Worm (Caenorhabditis elegans) whole organism, midembryonic: Measurements from ENCODE around the gene K08D10.14.

Experiments
- T22C8.4 ChIP-seq: fragments of 200-800 bp; sonication (Bioruptor generic); IDR thresholded peaks from 2 replicates; pipeline ENCODE4 v1.3.6; 2022; ENCODE audit warnings: missing genetic modification characterization, missing compliant biosample characterization
- cog-1 ChIP-seq: sonication (generic microtip); optimal IDR thresholded peaks from 2 replicates; lab custom pipeline; 2016; ENCODE audit warnings: missing genetic modification characterization, missing compliant biosample characterization
- flt-1 ChIP-seq: fragments of 200-800 bp; sonication (Bioruptor generic); IDR thresholded peaks from 2 replicates; pipeline ENCODE4 v1.3.6; 2022; ENCODE audit warnings: missing genetic modification characterization, missing compliant biosample characterization
- klf-2 ChIP-seq: fragments of 200-800 bp; sonication (Bioruptor generic); conservative IDR thresholded peaks from 2 replicates; pipeline ENCODE4 v1.3.6; 2022; ENCODE audit warnings: missing genetic modification reagents, missing genetic modification characterization, missing compliant biosample characterization
- med-1 ChIP-seq: sonication (generic microtip); optimal IDR thresholded peaks from 2 replicates; lab custom pipeline; 2017; ENCODE audit warnings: missing genetic modification characterization, mild to moderate bottlenecking, missing compliant biosample characterization, antibody characterized with exemption, missing genetic modification reagents; ENCODE audit not compliant: insufficient read depth
- ref-1 ChIP-seq: fragments of 200-800 bp; sonication (Bioruptor generic); conservative IDR thresholded peaks from 2 replicates; pipeline ENCODE4 v1.3.6; 2022; ENCODE audit warnings: missing genetic modification reagents, missing genetic modification characterization, missing compliant biosample characterization
- tab-1 ChIP-seq: fragments of 200-800 bp; sonication (Bioruptor generic); IDR thresholded peaks from 2 replicates; pipeline ENCODE4 v1.3.6; 2022; ENCODE audit warnings: missing genetic modification characterization, missing compliant biosample characterization
- ztf-23 ChIP-seq: fragments of 200-800 bp; sonication (Bioruptor generic); IDR thresholded peaks from 2 replicates; pipeline ENCODE4 v1.3.6; 2022; ENCODE audit warnings: missing genetic modification reagents, missing genetic modification characterization, missing compliant biosample characterization
- ztf-29 ChIP-seq: fragments of 200-800 bp; sonication (Bioruptor generic); IDR thresholded peaks from 2 replicates; pipeline ENCODE4 v1.3.6; 2022; ENCODE audit warnings: missing genetic modification reagents, missing genetic modification characterization, missing compliant biosample characterization

K08D10.14 gene

DNA sequence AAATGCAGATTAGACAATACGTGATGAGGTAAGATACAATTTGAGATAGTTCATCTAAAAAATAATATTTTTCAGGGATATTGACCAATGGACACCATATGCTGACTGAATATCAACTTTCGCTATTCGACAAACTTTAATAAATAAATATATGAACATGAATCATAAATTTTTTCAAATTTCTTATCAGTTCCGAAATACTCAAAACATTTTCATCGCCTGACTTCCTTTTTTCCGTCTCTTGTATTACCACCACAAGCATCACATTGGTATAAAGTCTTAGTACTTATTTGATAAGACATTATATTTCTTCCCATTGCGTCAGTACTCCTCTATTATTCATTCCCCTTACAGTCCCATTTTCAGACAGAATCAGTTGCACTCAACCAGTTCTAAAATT lies 2.6 kb upstream of the K08D10.14 start, which contains the start of the genes K08D10.10 and R07C12.1:
Gene K08D10.10, plus strand, starts transcription at position 93 of the 400 bp plus-strand sequence.
Gene R07C12.1, plus strand, starts transcription at position 314 of the 400 bp plus-strand sequence.
- TF ChIP-seq ref-1 (GFP tag; lab: Robert Waterston, UW) (no peak), T22C8.4 (no peak), med-1 (GFP tag; lab: Kevin White, UChicago) (no peak), tab-1 (no peak), ztf-29 (GFP tag; lab: Robert Waterston, UW) (no peak), flt-1 (GFP tag; lab: Robert Waterston, UW) (no peak), cog-1 (tag; lab: Kevin White, UChicago) (no peak), klf-2 (GFP tag; lab: Robert Waterston, UW) (no peak), ztf-23 (GFP tag; lab: Robert Waterston, UW) (no peak)

DNA sequence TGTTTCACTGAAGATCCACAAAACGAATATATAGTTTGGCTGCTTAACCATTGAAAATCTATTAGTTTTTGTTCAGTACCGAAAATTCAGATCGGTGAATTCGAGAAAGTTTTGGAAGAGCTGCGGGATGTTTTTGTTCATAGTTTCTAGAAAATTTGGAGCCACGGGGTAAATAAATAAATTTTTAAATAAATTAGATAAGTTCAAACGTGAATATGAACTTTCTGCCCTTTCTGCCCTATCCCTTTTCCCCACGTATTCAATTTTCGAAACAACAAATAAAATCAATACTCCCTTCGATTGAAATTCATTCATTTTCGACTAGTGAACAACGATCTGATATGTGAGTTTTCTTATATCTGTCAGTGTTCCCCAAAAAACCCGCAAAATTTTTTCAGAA lies 7.4 kb downstream of the K08D10.14 start, which contains the start of gene scrm-5:
Gene scrm-5, plus strand, starts transcription at position 301 of the 400 bp plus-strand sequence.
- no peak for TF ChIP-seq med-1 (GFP tag; lab: Kevin White, UChicago)
- TF ChIP-seq ztf-29 (GFP tag; lab: Robert Waterston, UW): no peak
- no peak for TF ChIP-seq klf-2 (GFP tag; lab: Robert Waterston, UW)
- no peak for TF ChIP-seq ref-1 (GFP tag; lab: Robert Waterston, UW)
- no peak for TF ChIP-seq ztf-23 (GFP tag; lab: Robert Waterston, UW)
- no peak for TF ChIP-seq tab-1
- no peak for TF ChIP-seq flt-1 (GFP tag; lab: Robert Waterston, UW)
- TF ChIP-seq cog-1 (tag; lab: Kevin White, UChicago): no peak
- no peak for TF ChIP-seq T22C8.4

DNA sequence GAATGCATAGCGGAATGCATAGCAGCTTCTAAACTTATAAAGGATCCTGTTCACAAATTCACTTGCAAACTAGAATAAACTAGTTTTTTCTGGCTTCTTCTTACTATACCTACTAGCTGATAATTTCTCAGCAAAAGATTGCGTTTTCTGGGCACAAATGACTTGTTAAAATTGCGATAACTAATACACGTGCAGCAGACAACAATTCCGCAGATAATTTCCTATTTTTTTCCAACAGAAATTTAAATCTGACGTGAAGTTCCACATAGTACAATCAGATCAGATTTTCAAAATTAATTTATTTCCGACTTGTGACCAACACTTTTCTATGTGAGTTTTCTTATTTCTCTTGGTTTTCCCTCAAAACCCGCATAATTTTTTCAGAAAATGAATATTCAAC lies 9.7 kb downstream of the K08D10.14 start, which contains the start of gene scrm-8:
Gene scrm-8, plus strand, starts transcription at position 301 of the 400 bp plus-strand sequence.
- TF ChIP-seq ref-1 (GFP tag; lab: Robert Waterston, UW) (no peak), med-1 (GFP tag; lab: Kevin White, UChicago) (no peak), klf-2 (GFP tag; lab: Robert Waterston, UW) (no peak), T22C8.4 (no peak), ztf-23 (GFP tag; lab: Robert Waterston, UW) (no peak), ztf-29 (GFP tag; lab: Robert Waterston, UW) (no peak)

DNA sequence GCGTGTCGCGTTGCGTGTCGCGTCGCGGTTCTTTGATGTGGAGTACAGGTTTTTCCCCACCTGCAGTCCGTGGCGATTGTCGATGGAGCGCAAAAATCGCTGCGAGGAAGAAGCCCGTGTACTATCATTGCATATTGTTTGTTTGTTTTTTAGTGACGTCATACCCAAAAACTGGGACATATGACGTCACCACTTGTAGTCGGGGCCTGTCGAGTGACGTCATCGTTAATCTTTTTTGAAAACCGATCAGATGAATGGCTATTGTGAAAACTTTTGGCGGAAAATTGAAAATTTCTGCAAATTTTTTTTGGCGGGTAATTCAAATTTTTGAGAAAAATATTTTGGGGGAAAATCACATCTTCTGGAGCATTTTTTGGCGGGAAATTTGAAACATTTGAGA lies 12.6 kb downstream of the K08D10.14 start:
- TF ChIP-seq ztf-23 (GFP tag; lab: Robert Waterston, UW) (no peak), klf-2 (GFP tag; lab: Robert Waterston, UW) (no peak), ztf-29 (GFP tag; lab: Robert Waterston, UW) (no peak), T22C8.4 (no peak), ref-1 (GFP tag; lab: Robert Waterston, UW) (no peak), cog-1 (tag; lab: Kevin White, UChicago) (no peak), med-1 (GFP tag; lab: Kevin White, UChicago) (no peak), flt-1 (GFP tag; lab: Robert Waterston, UW) (no peak), tab-1 (no peak)

DNA sequence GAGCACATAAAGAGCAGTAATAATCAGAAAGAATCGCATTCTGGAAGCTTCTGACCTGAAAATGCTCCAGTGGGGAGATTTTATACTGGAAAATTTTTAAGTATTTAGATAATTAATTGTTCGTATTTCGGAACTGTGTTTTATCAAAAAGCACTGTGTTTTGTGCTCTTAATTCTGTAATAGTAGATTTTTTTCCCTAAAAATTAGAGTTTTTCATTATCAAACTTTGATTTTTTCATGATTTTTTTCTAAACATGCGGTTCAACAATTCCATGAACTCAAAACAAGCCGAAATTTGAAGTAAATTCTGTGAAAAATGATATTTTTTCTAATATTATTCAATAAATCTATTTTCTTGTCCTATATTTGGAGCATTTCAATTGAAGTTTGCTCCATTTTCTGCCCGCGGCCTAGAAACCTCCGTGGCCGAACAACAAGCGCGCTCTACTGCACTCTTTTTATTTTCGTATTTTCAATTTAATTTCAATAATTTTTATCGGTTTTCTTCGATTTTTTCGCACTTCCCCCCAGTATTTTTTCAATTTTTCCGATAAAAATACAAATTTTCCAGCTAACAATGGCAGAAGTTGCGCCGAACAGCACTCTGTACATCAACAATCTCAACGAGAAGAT lies 16.9 kb downstream of the K08D10.14 start, which contains the start of the genes K08D10.13 and rnp-2:
Gene K08D10.13, minus strand, starts transcription at position 51 of the 633 bp plus-strand sequence.
Gene rnp-2, plus strand, starts transcription at position 546 of the 633 bp plus-strand sequence.
- peak; percentile 53; the same call in 1 of the 2 replicates for TF ChIP-seq flt-1 (GFP tag; lab: Robert Waterston, UW)
- TF ChIP-seq tab-1: no peak
- 0 out of 2 replicates have a peak, but pooled peaks have one; percentile 11 for TF ChIP-seq ztf-23 (GFP tag; lab: Robert Waterston, UW)
- TF ChIP-seq ref-1 (GFP tag; lab: Robert Waterston, UW): no peak
- no peak for TF ChIP-seq cog-1 (tag; lab: Kevin White, UChicago)

DNA sequence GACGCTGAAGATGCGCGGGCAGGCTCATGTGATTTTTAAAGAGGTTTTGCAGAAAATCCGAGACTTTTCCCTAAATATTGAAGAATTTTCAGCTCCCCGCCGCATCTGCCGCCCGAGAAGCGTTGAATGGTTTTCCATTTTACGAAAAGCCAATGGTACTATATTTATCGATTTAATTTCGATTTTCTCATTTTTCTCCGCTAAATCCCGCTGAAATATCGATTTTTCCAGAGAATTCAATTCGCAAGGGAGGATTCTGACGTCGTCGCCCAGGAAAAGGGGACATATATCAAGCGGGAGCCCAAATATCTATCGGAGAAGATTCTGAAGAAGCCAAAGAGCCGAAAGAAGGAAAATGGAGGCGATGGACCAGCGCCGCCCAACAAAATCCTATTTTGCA lies 17.5 kb downstream of the K08D10.14 start:
- TF ChIP-seq ztf-23 (GFP tag; lab: Robert Waterston, UW): no peak
- peak; percentile 54 for TF ChIP-seq T22C8.4

DNA sequence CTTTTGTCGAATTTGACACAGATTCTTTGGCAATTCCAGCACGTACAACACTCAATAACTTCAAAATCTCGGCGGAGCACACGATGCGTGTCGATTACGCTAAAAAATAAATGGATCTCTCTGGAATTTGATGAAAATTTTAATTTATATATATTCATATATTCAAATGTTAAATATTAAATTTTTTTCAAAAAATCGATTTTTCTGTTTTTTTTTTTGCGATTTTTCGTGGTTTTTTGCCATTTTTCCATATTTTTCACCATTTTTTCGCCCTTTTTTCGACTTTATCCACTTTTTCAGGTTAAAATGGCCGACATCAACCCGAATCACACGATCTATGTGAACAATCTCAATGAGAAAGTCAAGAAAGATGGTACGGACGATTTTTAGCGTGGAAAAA lies 19.0 kb downstream of the K08D10.14 start, which contains the start of gene rnp-3:
Gene rnp-3, plus strand, starts transcription at position 301 of the 400 bp plus-strand sequence.
- TF ChIP-seq tab-1: no peak
- no peak for TF ChIP-seq klf-2 (GFP tag; lab: Robert Waterston, UW)
- no peak for TF ChIP-seq med-1 (GFP tag; lab: Kevin White, UChicago)
- no peak for TF ChIP-seq flt-1 (GFP tag; lab: Robert Waterston, UW)
- no peak for TF ChIP-seq ztf-23 (GFP tag; lab: Robert Waterston, UW)
- no peak for TF ChIP-seq ref-1 (GFP tag; lab: Robert Waterston, UW)
- no peak for TF ChIP-seq cog-1 (tag; lab: Kevin White, UChicago)
- TF ChIP-seq T22C8.4: no peak
- TF ChIP-seq ztf-29 (GFP tag; lab: Robert Waterston, UW): no peak

DNA sequence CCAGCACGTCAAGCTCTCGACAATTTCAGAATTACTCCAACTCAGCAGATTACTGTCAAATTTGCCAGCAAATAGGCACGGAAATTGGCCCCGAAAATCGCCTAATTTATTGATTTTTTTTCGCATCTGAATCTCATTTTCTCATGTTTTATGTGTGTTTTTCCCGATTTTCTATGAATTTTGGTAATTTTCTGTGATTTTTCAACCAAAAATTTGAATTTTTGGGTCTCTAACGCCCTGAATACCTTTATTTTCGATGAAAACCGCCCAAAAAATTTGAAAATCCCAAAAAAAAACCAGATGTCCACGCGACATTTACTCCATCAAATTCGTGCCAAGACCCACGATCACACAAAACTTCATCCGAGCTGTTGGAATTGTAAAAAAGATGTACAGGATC lies 21.3 kb downstream of the K08D10.14 start, which contains the start of gene dnj-15:
Gene dnj-15, plus strand, starts transcription at position 301 of the 400 bp plus-strand sequence.
- no peak for TF ChIP-seq ztf-23 (GFP tag; lab: Robert Waterston, UW)
- no peak for TF ChIP-seq klf-2 (GFP tag; lab: Robert Waterston, UW)
- TF ChIP-seq ref-1 (GFP tag; lab: Robert Waterston, UW): no peak
- TF ChIP-seq cog-1 (tag; lab: Kevin White, UChicago): no peak

DNA sequence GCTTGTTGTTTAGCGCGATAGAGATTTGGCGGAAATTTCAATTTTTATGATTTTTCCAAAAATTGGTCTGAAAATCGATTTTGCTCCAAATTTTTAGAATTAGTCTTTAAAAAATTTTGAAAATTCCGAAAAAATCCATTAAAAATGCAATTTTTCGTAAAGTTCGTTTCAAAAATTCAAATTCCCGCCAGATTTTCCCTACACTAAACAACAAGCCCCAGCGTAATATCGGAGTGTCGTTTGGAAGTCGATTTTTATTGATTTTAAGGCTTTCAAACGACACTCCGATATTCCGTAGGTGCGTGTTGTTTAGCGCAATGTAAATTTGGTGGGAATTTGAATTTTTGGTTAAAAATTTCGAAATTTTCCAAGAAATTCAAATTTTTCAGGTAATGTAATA lies 21.9 kb downstream of the K08D10.14 start:
- no peak for TF ChIP-seq tab-1
- TF ChIP-seq klf-2 (GFP tag; lab: Robert Waterston, UW): no peak

DNA sequence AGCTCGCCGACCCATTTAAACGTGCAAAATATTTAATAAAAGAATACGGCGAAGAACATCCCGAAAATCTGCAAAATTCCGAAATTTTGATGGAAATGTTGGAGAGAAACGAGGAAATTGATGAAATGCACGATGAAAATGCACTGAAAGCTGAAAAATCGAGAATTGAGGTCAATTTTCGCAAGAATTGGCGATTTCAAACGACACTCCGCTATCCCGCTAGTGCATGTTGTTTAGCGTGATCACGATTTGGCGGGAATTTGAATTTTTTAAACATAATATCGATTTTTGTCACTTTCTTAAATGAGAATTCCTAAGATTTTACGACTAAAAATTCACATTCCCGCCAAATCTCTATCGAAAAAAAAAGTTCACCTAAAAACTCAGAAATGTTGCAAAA lies 22.8 kb downstream of the K08D10.14 start:
- TF ChIP-seq tab-1 (no peak), ztf-23 (GFP tag; lab: Robert Waterston, UW) (no peak)
